Fruit fly (Drosophila melanogaster) whole organism, embryonic: ENCODE results near the gene Ubc4.
A peak's percentile ranks its signal among the peaks of the same experiment; 100 is the strongest.

Source experiments
- B-H1 ChIP-seq: fragments of 200-800 bp; sonication (Bioruptor generic); IDR thresholded peaks from 3 replicates; pipeline ENCODE4 v1.3.6; 2022; ENCODE audit warnings: missing biosample characterization, missing genetic modification characterization
- CG11247 ChIP-seq: fragments of 200-800 bp; sonication (Bioruptor generic); IDR thresholded peaks from 2 replicates; pipeline ENCODE4 v1.3.6; 2022; ENCODE audit warnings: missing biosample characterization, missing genetic modification characterization
- CG11723 ChIP-seq: fragments of 200-800 bp; sonication (Bioruptor generic); optimal IDR thresholded peaks from 2 replicates; lab custom pipeline; 2017; ENCODE audit warnings: missing biosample characterization, mild to moderate bottlenecking, missing genetic modification characterization
- CG12104 ChIP-seq: fragments of 200-800 bp; sonication (Bioruptor generic); optimal IDR thresholded peaks from 3 replicates; lab custom pipeline; 2016; ENCODE audit warnings: missing biosample characterization, missing genetic modification characterization
- CG12299 ChIP-seq: fragments of 200-800 bp; sonication (Bioruptor generic); optimal IDR thresholded peaks from 2 replicates; lab custom pipeline; 2018; ENCODE audit warnings: missing biosample characterization, mild to moderate bottlenecking, missing genetic modification characterization
- CG14014 ChIP-seq: fragments of 200-800 bp; sonication (Bioruptor generic); IDR thresholded peaks from 2 replicates; pipeline ENCODE4 v1.3.6; 2022; ENCODE audit warnings: missing biosample characterization, missing genetic modification characterization
- CG1602 ChIP-seq: fragments of 200-800 bp; sonication (Bioruptor generic); optimal IDR thresholded peaks from 3 replicates; lab custom pipeline; 2016; ENCODE audit warnings: missing biosample characterization, missing genetic modification characterization
- CG16863 ChIP-seq: fragments of 200-800 bp; sonication (Bioruptor generic); optimal IDR thresholded peaks from 3 replicates; lab custom pipeline; 2016; ENCODE audit warnings: missing biosample characterization, missing genetic modification characterization
- CG17186 ChIP-seq: fragments of 200-800 bp; sonication (Bioruptor generic); optimal IDR thresholded peaks from 3 replicates; lab custom pipeline; 2017; ENCODE audit warnings: missing biosample characterization, missing genetic modification reagents, missing genetic modification characterization
- CG2199 ChIP-seq: fragments of 200-800 bp; sonication (Bioruptor generic); IDR thresholded peaks from 3 replicates; pipeline ENCODE4 v1.3.6; 2022; ENCODE audit warnings: missing biosample characterization, missing genetic modification characterization
- CG3065 ChIP-seq: fragments of 200-800 bp; sonication (Bioruptor generic); optimal IDR thresholded peaks from 2 replicates; lab custom pipeline; 2016; ENCODE audit warnings: missing biosample characterization, missing genetic modification characterization
- CG31224 ChIP-seq: fragments of 200-800 bp; sonication (Bioruptor generic); IDR thresholded peaks from 2 replicates; pipeline ENCODE4 v1.3.6; 2022; ENCODE audit warnings: missing biosample characterization, missing genetic modification characterization
- CG32772 ChIP-seq: fragments of 200-800 bp; sonication (Bioruptor generic); IDR thresholded peaks from 2 replicates; pipeline ENCODE4 v1.3.6; 2022; ENCODE audit warnings: missing biosample characterization, missing genetic modification characterization
- CG6175 ChIP-seq: fragments of 200-800 bp; sonication (Bioruptor generic); IDR thresholded peaks from 3 replicates; pipeline ENCODE4 v1.3.6; 2022; ENCODE audit warnings: missing biosample characterization, missing genetic modification characterization
- CG7928 ChIP-seq: fragments of 200-800 bp; sonication (Bioruptor generic); optimal IDR thresholded peaks from 2 replicates; lab custom pipeline; 2017; ENCODE audit warnings: missing biosample characterization, mild to moderate bottlenecking, missing genetic modification characterization
- CG7987 ChIP-seq: fragments of 200-800 bp; sonication (Bioruptor generic); optimal IDR thresholded peaks from 2 replicates; lab custom pipeline; 2018; ENCODE audit warnings: missing biosample characterization, mild to moderate bottlenecking, missing genetic modification characterization, moderate library complexity
- CG8281 ChIP-seq: fragments of 200-800 bp; sonication (Bioruptor generic); optimal IDR thresholded peaks from 2 replicates; lab custom pipeline; 2018; ENCODE audit warnings: missing biosample characterization, mild to moderate bottlenecking, missing genetic modification characterization, moderate library complexity
- Chrac-16 ChIP-seq: fragments of 200-800 bp; sonication (Bioruptor generic); optimal IDR thresholded peaks from 3 replicates; lab custom pipeline; 2016; ENCODE audit warnings: missing biosample characterization, missing genetic modification characterization
- HLH3B ChIP-seq: fragments of 200-800 bp; sonication (Bioruptor generic); IDR thresholded peaks from 2 replicates; pipeline ENCODE4 v1.3.6; 2022; ENCODE audit warnings: missing biosample characterization, missing genetic modification characterization
- Hey ChIP-seq: fragments of 200-800 bp; sonication (Bioruptor generic); optimal IDR thresholded peaks from 3 replicates; lab custom pipeline; 2018; ENCODE audit warnings: missing biosample characterization, mild to moderate bottlenecking, missing genetic modification characterization
- Hr51 ChIP-seq, 2 experiments: fragments of 200-800 bp; sonication (Bioruptor generic); optimal IDR thresholded peaks; 2 replicates in 1 of 2; 3 replicates in 1 of 2; lab custom pipeline; 2016 to 2018; ENCODE audit warnings: missing biosample characterization in 2 of 2, missing genetic modification characterization in 2 of 2, mild to moderate bottlenecking in 1 of 2, moderate library complexity in 1 of 2
- Hsf ChIP-seq: fragments of 200-800 bp; sonication (Bioruptor generic); optimal IDR thresholded peaks from 3 replicates; lab custom pipeline; 2016; ENCODE audit warnings: missing biosample characterization, missing genetic modification characterization
- Jarid2 ChIP-seq: fragments of 200-800 bp; sonication (Bioruptor generic); optimal IDR thresholded peaks from 3 replicates; lab custom pipeline; 2017; ENCODE audit warnings: mild to moderate bottlenecking, missing biosample characterization, missing genetic modification reagents, missing genetic modification characterization
- Kr ChIP-seq: fragments of 200-800 bp; sonication (Bioruptor generic); optimal IDR thresholded peaks from 2 replicates; lab custom pipeline; 2017; ENCODE audit warnings: missing biosample characterization, mild to moderate bottlenecking, missing genetic modification characterization
- MBD-R2 ChIP-seq: fragments of 200-800 bp; sonication (Bioruptor generic); IDR thresholded peaks from 2 replicates; pipeline ENCODE4 v1.3.6; 2022; ENCODE audit warnings: missing biosample characterization, missing genetic modification characterization
- NC2β ChIP-seq: fragments of 200-800 bp; sonication (Bioruptor generic); optimal IDR thresholded peaks from 2 replicates; lab custom pipeline; 2016; ENCODE audit warnings: missing biosample characterization, missing genetic modification characterization
- NK7.1 ChIP-seq: fragments of 200-800 bp; sonication (Bioruptor generic); optimal IDR thresholded peaks from 3 replicates; lab custom pipeline; 2016; ENCODE audit warnings: missing biosample characterization, missing genetic modification characterization
- PHDP ChIP-seq: fragments of 200-800 bp; sonication (Bioruptor generic); optimal IDR thresholded peaks from 3 replicates; lab custom pipeline; 2018; ENCODE audit warnings: missing biosample characterization, mild to moderate bottlenecking, missing genetic modification characterization, moderate library complexity
- Rx ChIP-seq: fragments of 200-800 bp; sonication (Bioruptor generic); IDR thresholded peaks from 2 replicates; pipeline ENCODE4 v1.3.6; 2022; ENCODE audit warnings: missing biosample characterization, missing genetic modification characterization
- Sin3A ChIP-seq: fragments of >200 bp; optimal IDR thresholded peaks from 2 replicates; lab custom pipeline; 2018
- TFAM ChIP-seq: fragments of 200-800 bp; sonication (Bioruptor generic); optimal IDR thresholded peaks from 2 replicates; lab custom pipeline; 2017; ENCODE audit warnings: missing biosample characterization, missing genetic modification characterization, inconsistent platforms
- bowl ChIP-seq: fragments of 200-800 bp; sonication (Bioruptor generic); IDR thresholded peaks from 2 replicates; pipeline ENCODE4 v1.3.6; 2022; ENCODE audit warnings: missing biosample characterization, missing genetic modification characterization
- br ChIP-seq: fragments of >200 bp; optimal IDR thresholded peaks from 2 replicates; lab custom pipeline; 2017
- bsh ChIP-seq, 2 experiments: fragments of 200-800 bp; sonication (Bioruptor generic); optimal IDR thresholded peaks; 2 replicates each; lab custom pipeline; 2017 to 2018; ENCODE audit warnings: mild to moderate bottlenecking in 2 of 2, missing biosample characterization in 2 of 2, missing genetic modification characterization in 2 of 2, moderate library complexity in 1 of 2
- cad ChIP-seq: fragments of >200 bp; optimal IDR thresholded peaks from 2 replicates; lab custom pipeline; 2017; ENCODE audit warnings: missing biosample characterization, missing genetic modification characterization
- danr ChIP-seq: fragments of 200-800 bp; sonication (Bioruptor generic); IDR thresholded peaks from 2 replicates; pipeline ENCODE4 v1.3.6; 2022; ENCODE audit warnings: missing biosample characterization, missing genetic modification characterization
- dati ChIP-seq: fragments of 200-800 bp; sonication (Bioruptor generic); IDR thresholded peaks from 2 replicates; pipeline ENCODE4 v1.3.6; 2022; ENCODE audit warnings: missing biosample characterization, missing genetic modification characterization
- disco-r ChIP-seq: fragments of 200-800 bp; sonication (Bioruptor generic); optimal IDR thresholded peaks from 2 replicates; lab custom pipeline; 2016; ENCODE audit warnings: missing biosample characterization, missing genetic modification characterization
- esg ChIP-seq: fragments of 200-800 bp; sonication (Bioruptor generic); conservative IDR thresholded peaks from 2 replicates; pipeline ENCODE4 v1.3.6; 2022; ENCODE audit warnings: missing biosample characterization, missing genetic modification characterization
- fru ChIP-seq: fragments of >200 bp; optimal IDR thresholded peaks from 2 replicates; lab custom pipeline; 2017
- grn ChIP-seq: fragments of 200-800 bp; sonication (Bioruptor generic); optimal IDR thresholded peaks from 3 replicates; lab custom pipeline; 2017; ENCODE audit warnings: missing biosample characterization, missing genetic modification characterization
- gsb ChIP-seq: fragments of 200-800 bp; sonication (Bioruptor generic); IDR thresholded peaks from 2 replicates; pipeline ENCODE4 v1.3.6; 2022; ENCODE audit warnings: missing biosample characterization, missing genetic modification characterization
- nerfin-2 ChIP-seq: fragments of 200-800 bp; sonication (Bioruptor generic); IDR thresholded peaks from 2 replicates; pipeline ENCODE4 v1.3.6; 2022; ENCODE audit warnings: missing biosample characterization, missing genetic modification characterization; ENCODE audit not compliant: partially characterized antibody
- nmo ChIP-seq: fragments of 200-800 bp; sonication (Bioruptor generic); optimal IDR thresholded peaks from 2 replicates; lab custom pipeline; 2018; ENCODE audit warnings: missing biosample characterization, mild to moderate bottlenecking, missing genetic modification characterization, moderate library complexity
- pfk ChIP-seq: fragments of 200-800 bp; sonication (Bioruptor generic); optimal IDR thresholded peaks from 2 replicates; lab custom pipeline; 2018; ENCODE audit warnings: missing biosample characterization, mild to moderate bottlenecking, missing genetic modification characterization, moderate library complexity
- prd ChIP-seq, 3 experiments: fragments of >200 bp in 2 of 3; fragments of 200-800 bp in 1 of 3; sonication (Bioruptor generic) in 1 of 3; optimal IDR thresholded peaks in 2 of 3; IDR thresholded peaks in 1 of 3; 2 replicates in 2 of 3; 3 replicates in 1 of 3; pipeline versions ENCODE4 v1.3.6 to Lab custom; 2017 to 2022; ENCODE audit warnings: missing biosample characterization in 1 of 3, missing genetic modification characterization in 1 of 3
- run ChIP-seq: fragments of 200-800 bp; sonication (Bioruptor generic); optimal IDR thresholded peaks from 3 replicates; lab custom pipeline; 2018; ENCODE audit warnings: missing biosample characterization, mild to moderate bottlenecking, missing genetic modification characterization
- sima ChIP-seq: fragments of 200-800 bp; sonication (Bioruptor generic); optimal IDR thresholded peaks from 2 replicates; lab custom pipeline; 2016; ENCODE audit warnings: missing biosample characterization, missing genetic modification characterization
- stc ChIP-seq: fragments of 200-800 bp; sonication (Bioruptor generic); IDR thresholded peaks from 2 replicates; pipeline ENCODE4 v1.3.6; 2022; ENCODE audit warnings: missing biosample characterization, missing genetic modification characterization
- tna ChIP-seq: fragments of 200-800 bp; sonication (Bioruptor generic); IDR thresholded peaks from 2 replicates; pipeline ENCODE4 v1.3.6; 2022; ENCODE audit warnings: missing biosample characterization, missing genetic modification characterization; ENCODE audit not compliant: partially characterized antibody
- wek ChIP-seq: fragments of 200-800 bp; sonication (Bioruptor generic); optimal IDR thresholded peaks from 3 replicates; lab custom pipeline; 2018; ENCODE audit warnings: missing biosample characterization, mild to moderate bottlenecking, missing genetic modification characterization, moderate library complexity
- zfh2 ChIP-seq: fragments of 200-800 bp; sonication (Bioruptor generic); optimal IDR thresholded peaks from 2 replicates; lab custom pipeline; 2016; ENCODE audit warnings: missing biosample characterization, missing genetic modification characterization

The Ubc4 gene

dm6 chr3L:9744060-9744549, 46.0 kb downstream of the Ubc4 start (continued):
- no peak for TF ChIP-seq Kr (GFP tag; lab: Kevin White, UChicago)
- TF ChIP-seq CG16863 (GFP tag; lab: Kevin White, UChicago): peak; percentile 51
- no peak for TF ChIP-seq Sin3A
- TF ChIP-seq B-H1 (GFP tag; lab: Robert Waterston, UW): peak; percentile 80
- peak; percentile 58 for TF ChIP-seq wek (GFP tag; lab: Kevin White, UChicago)
- no peak for TF ChIP-seq cad (GFP tag; lab: Kevin White, UChicago)
- TF ChIP-seq HLH3B (GFP tag; lab: Robert Waterston, UW): peak; percentile 88
- no peak for TF ChIP-seq nerfin-2 (GFP tag; lab: Robert Waterston, UW)
- peak; percentile 53 for TF ChIP-seq CG31224 (GFP tag; lab: Robert Waterston, UW)
- TF ChIP-seq CG6175 (GFP tag; lab: Robert Waterston, UW): peak; percentile 55; the same call in 1 of the 3 replicates
- no peak for TF ChIP-seq Hey
- TF ChIP-seq disco-r: peak; percentile 62
- no peak for TF ChIP-seq tna
- no peak for TF ChIP-seq fru
- peak; percentile 77 for TF ChIP-seq CG11247
- peak; percentile 60 for TF ChIP-seq NC2β (GFP tag; lab: Kevin White, UChicago)
- no peak for TF ChIP-seq prd (optimal IDR thresholded peaks at IDR 0.05; lab: Kevin White, UChicago)
- TF ChIP-seq prd (GFP tag; IDR thresholded peaks at IDR 0.05; lab: Robert Waterston, UW): peak; percentile 86
- peak; percentile 76 for TF ChIP-seq gsb (GFP tag; lab: Robert Waterston, UW)
- peak; percentile 57 for TF ChIP-seq Chrac-16 (GFP tag; lab: Kevin White, UChicago)
- peak; percentile 66 for TF ChIP-seq Jarid2 (GFP tag; lab: Kevin White, UChicago)
- TF ChIP-seq CG8281 (tag; lab: Kevin White, UChicago): peak; percentile 54
- TF ChIP-seq Hsf (GFP tag; lab: Kevin White, UChicago): peak; percentile 68
- peak; percentile 80 for TF ChIP-seq sima (GFP tag; lab: Kevin White, UChicago)
- peak; percentile 85 for TF ChIP-seq pfk (GFP tag; lab: Kevin White, UChicago)
- peak; percentile 81 for TF ChIP-seq CG17186 (GFP tag; lab: Kevin White, UChicago)
- TF ChIP-seq br (lab: Kevin White, UChicago): no peak
- TF ChIP-seq dati (GFP tag; lab: Robert Waterston, UW): no peak
- peak; percentile 77 for TF ChIP-seq Rx (GFP tag; lab: Robert Waterston, UW)
- TF ChIP-seq nmo (GFP tag; lab: Kevin White, UChicago): peak; percentile 86
- TF ChIP-seq CG11723 (GFP tag; lab: Kevin White, UChicago): peak; percentile 59
- TF ChIP-seq CG2199: no peak
- TF ChIP-seq grn (GFP tag; lab: Kevin White, UChicago): no peak
- peak; percentile 55 for TF ChIP-seq TFAM (GFP tag; lab: Kevin White, UChicago)
- peak; percentile 78 for TF ChIP-seq CG14014 (GFP tag; lab: Robert Waterston, UW)
- peak; percentile 79 for TF ChIP-seq esg
- TF ChIP-seq CG7928: peak; percentile 49
- TF ChIP-seq Hr51 (GFP tag; optimal IDR thresholded peaks at IDR 0.05; lab: Kevin White, UChicago): peak; percentile 60 to 87
- TF ChIP-seq danr (GFP tag; lab: Robert Waterston, UW): peak; percentile 88
- peak; percentile 74 to 83 for TF ChIP-seq bsh (GFP tag; optimal IDR thresholded peaks at IDR 0.05; lab: Kevin White, UChicago)
- TF ChIP-seq MBD-R2 (GFP tag; lab: Robert Waterston, UW): peak; percentile 38; the same call in 1 of the 2 replicates
- TF ChIP-seq CG32772 (GFP tag; lab: Robert Waterston, UW): peak; percentile 84
- peak; percentile 86 for TF ChIP-seq CG12104 (GFP tag; lab: Kevin White, UChicago)
- peak; percentile 91 for TF ChIP-seq NK7.1 (GFP tag; lab: Kevin White, UChicago)
- TF ChIP-seq zfh2 (GFP tag; lab: Kevin White, UChicago): peak; percentile 45
- TF ChIP-seq stc (GFP tag; lab: Robert Waterston, UW): peak; percentile 87
- TF ChIP-seq PHDP (tag; lab: Kevin White, UChicago): peak; percentile 76
- TF ChIP-seq CG7987 (GFP tag; lab: Kevin White, UChicago): peak; percentile 63
- peak; percentile 78 for TF ChIP-seq run (tag; lab: Kevin White, UChicago)
- peak; percentile 40 for TF ChIP-seq CG3065 (GFP tag; lab: Kevin White, UChicago)
- TF ChIP-seq CG12299 (tag; lab: Kevin White, UChicago): peak; percentile 60
- TF ChIP-seq CG1602: peak; percentile 60
- TF ChIP-seq bowl (GFP tag; lab: Robert Waterston, UW): peak; percentile 60; the same call in 1 of the 2 replicates
